Fruit fly (Drosophila melanogaster) whole organism, embryonic: Measurements from ENCODE around the gene Gr5a.

ENCODE experiments used
- Antp ChIP-seq: fragments of 200-800 bp; sonication (Bioruptor generic); optimal IDR thresholded peaks from 3 replicates; lab custom pipeline; 2016; ENCODE audit warnings: missing biosample characterization, missing genetic modification characterization
- Bdp1 ChIP-seq: fragments of 200-800 bp; sonication (Bioruptor generic); optimal IDR thresholded peaks from 3 replicates; lab custom pipeline; 2016; ENCODE audit warnings: missing biosample characterization, missing genetic modification characterization
- CG11085 ChIP-seq: fragments of 200-800 bp; sonication (Bioruptor generic); IDR thresholded peaks from 2 replicates; pipeline ENCODE4 v1.3.6; 2022; ENCODE audit warnings: missing biosample characterization, missing genetic modification characterization
- CG12236 ChIP-seq: fragments of 200-800 bp; sonication (Bioruptor generic); optimal IDR thresholded peaks from 2 replicates; lab custom pipeline; 2016; ENCODE audit warnings: missing biosample characterization, missing genetic modification characterization
- CG13123 ChIP-seq: fragments of 200-800 bp; sonication (Bioruptor generic); optimal IDR thresholded peaks from 2 replicates; lab custom pipeline; 2016; ENCODE audit warnings: missing biosample characterization, missing genetic modification characterization
- CG14014 ChIP-seq: fragments of 200-800 bp; sonication (Bioruptor generic); IDR thresholded peaks from 2 replicates; pipeline ENCODE4 v1.3.6; 2022; ENCODE audit warnings: missing biosample characterization, missing genetic modification characterization
- CG14667 ChIP-seq: fragments of 200-800 bp; sonication (Bioruptor generic); IDR thresholded peaks from 2 replicates; pipeline ENCODE4 v1.3.6; 2022; ENCODE audit warnings: missing biosample characterization, missing genetic modification characterization
- CG14710 ChIP-seq: fragments of 200-800 bp; sonication (Bioruptor generic); optimal IDR thresholded peaks from 3 replicates; lab custom pipeline; 2019; ENCODE audit warnings: missing biosample characterization, mild to moderate bottlenecking, missing genetic modification characterization, moderate library complexity
- CG1529 ChIP-seq: fragments of 200-800 bp; sonication (Bioruptor generic); optimal IDR thresholded peaks from 3 replicates; lab custom pipeline; 2018; ENCODE audit warnings: missing biosample characterization, missing genetic modification characterization
- CG17829 ChIP-seq: fragments of 200-800 bp; optimal IDR thresholded peaks from 2 replicates; lab custom pipeline; 2019; ENCODE audit warnings: missing biosample characterization, mild to moderate bottlenecking, missing genetic modification characterization, moderate library complexity
- CG17912 ChIP-seq: fragments of 200-800 bp; sonication (Bioruptor generic); optimal IDR thresholded peaks from 2 replicates; lab custom pipeline; 2018; ENCODE audit warnings: missing biosample characterization, mild to moderate bottlenecking, missing genetic modification characterization
- CG18599 ChIP-seq: fragments of 200-800 bp; sonication (Bioruptor generic); optimal IDR thresholded peaks from 3 replicates; lab custom pipeline; 2017; ENCODE audit warnings: missing biosample characterization, missing genetic modification characterization, mild to moderate bottlenecking, moderate library complexity, missing genetic modification reagents
- CG3065 ChIP-seq: fragments of 200-800 bp; sonication (Bioruptor generic); optimal IDR thresholded peaks from 2 replicates; lab custom pipeline; 2016; ENCODE audit warnings: missing biosample characterization, missing genetic modification characterization
- CG32767 ChIP-seq: fragments of 200-800 bp; sonication (Bioruptor generic); IDR thresholded peaks from 2 replicates; pipeline ENCODE4 v1.3.6; 2022; ENCODE audit warnings: missing biosample characterization, missing genetic modification characterization
- CG4360 ChIP-seq: fragments of 200-800 bp; sonication (Bioruptor generic); IDR thresholded peaks from 2 replicates; pipeline ENCODE4 v1.3.6; 2022; ENCODE audit warnings: missing biosample characterization, missing genetic modification characterization
- CG4404 ChIP-seq: fragments of 200-800 bp; sonication (Bioruptor generic); IDR thresholded peaks from 2 replicates; pipeline ENCODE4 v1.3.6; 2022; ENCODE audit warnings: missing biosample characterization, missing genetic modification characterization
- CG5180 ChIP-seq: fragments of 200-800 bp; sonication (Bioruptor generic); optimal IDR thresholded peaks from 3 replicates; lab custom pipeline; 2017; ENCODE audit warnings: missing biosample characterization, missing genetic modification characterization, mild to moderate bottlenecking, moderate library complexity, missing genetic modification reagents
- CG6175 ChIP-seq: fragments of 200-800 bp; sonication (Bioruptor generic); IDR thresholded peaks from 3 replicates; pipeline ENCODE4 v1.3.6; 2022; ENCODE audit warnings: missing biosample characterization, missing genetic modification characterization
- CG7271 ChIP-seq: fragments of 200-800 bp; sonication (Bioruptor generic); optimal IDR thresholded peaks from 2 replicates; lab custom pipeline; 2018; ENCODE audit warnings: missing biosample characterization, mild to moderate bottlenecking, missing genetic modification characterization, moderate library complexity
- CG7839 ChIP-seq: fragments of 200-800 bp; sonication (Bioruptor generic); optimal IDR thresholded peaks from 3 replicates; lab custom pipeline; 2018; ENCODE audit warnings: missing biosample characterization, mild to moderate bottlenecking, missing genetic modification characterization, moderate library complexity
- CG7987 ChIP-seq: fragments of 200-800 bp; sonication (Bioruptor generic); optimal IDR thresholded peaks from 2 replicates; lab custom pipeline; 2018; ENCODE audit warnings: missing biosample characterization, mild to moderate bottlenecking, missing genetic modification characterization, moderate library complexity
- CG8765 ChIP-seq: fragments of 200-800 bp; sonication (Bioruptor generic); IDR thresholded peaks from 2 replicates; pipeline ENCODE4 v1.3.6; 2022; ENCODE audit warnings: missing biosample characterization, missing genetic modification characterization
- CG8944 ChIP-seq: fragments of 200-800 bp; sonication (Bioruptor generic); optimal IDR thresholded peaks from 3 replicates; lab custom pipeline; 2016; ENCODE audit warnings: missing biosample characterization, missing genetic modification characterization
- CTCF ChIP-seq: fragments of 200-800 bp; sonication (Bioruptor generic); optimal IDR thresholded peaks from 2 replicates; lab custom pipeline; 2017; ENCODE audit warnings: missing biosample characterization, mild to moderate bottlenecking, missing genetic modification characterization, moderate library complexity
- Dbx ChIP-seq: fragments of 200-800 bp; sonication (Bioruptor generic); IDR thresholded peaks from 3 replicates; pipeline ENCODE4 v1.3.6; 2022; ENCODE audit warnings: missing biosample characterization, missing genetic modification characterization
- Dfd ChIP-seq, 2 experiments: fragments of >200 bp; optimal IDR thresholded peaks; 2 replicates each; lab custom pipeline; 2017; ENCODE audit warnings: missing biosample characterization in 2 of 2, missing genetic modification characterization in 2 of 2
- Dip3 ChIP-seq: fragments of 200-800 bp; sonication (Bioruptor generic); optimal IDR thresholded peaks from 3 replicates; lab custom pipeline; 2016; ENCODE audit warnings: missing biosample characterization, missing genetic modification characterization
- Doc3 ChIP-seq: fragments of 200-800 bp; sonication (Bioruptor generic); IDR thresholded peaks from 3 replicates; pipeline ENCODE4 v1.3.6; 2022; ENCODE audit warnings: missing biosample characterization, missing genetic modification characterization; ENCODE audit not compliant: partially characterized antibody
- Dref ChIP-seq: fragments of 200-800 bp; sonication (Bioruptor generic); IDR thresholded peaks from 2 replicates; pipeline ENCODE4 v1.3.6; 2022; ENCODE audit warnings: missing biosample characterization, missing genetic modification characterization
- HmgZ ChIP-seq: fragments of 200-800 bp; sonication (Bioruptor generic); optimal IDR thresholded peaks from 2 replicates; lab custom pipeline; 2018; ENCODE audit warnings: missing biosample characterization, mild to moderate bottlenecking, missing genetic modification characterization
- Mrtf ChIP-seq: fragments of 200-800 bp; sonication (Bioruptor generic); IDR thresholded peaks from 3 replicates; pipeline ENCODE4 v1.3.6; 2022; ENCODE audit warnings: missing biosample characterization, missing genetic modification characterization
- NFAT ChIP-seq: fragments of 200-800 bp; sonication (Bioruptor generic); IDR thresholded peaks from 2 replicates; pipeline ENCODE4 v1.3.6; 2022; ENCODE audit warnings: missing biosample characterization, missing genetic modification characterization
- Ptx1 ChIP-seq: fragments of 200-800 bp; sonication (Bioruptor generic); IDR thresholded peaks from 2 replicates; pipeline ENCODE4 v1.3.6; 2022; ENCODE audit warnings: missing biosample characterization, missing genetic modification characterization
- ac ChIP-seq: fragments of 200-800 bp; sonication (Bioruptor generic); optimal IDR thresholded peaks from 3 replicates; lab custom pipeline; 2017; ENCODE audit warnings: missing biosample characterization, mild to moderate bottlenecking, missing genetic modification characterization
- al ChIP-seq: fragments of 200-800 bp; sonication (Bioruptor generic); IDR thresholded peaks from 2 replicates; pipeline ENCODE4 v1.3.6; 2022; ENCODE audit warnings: missing biosample characterization, missing genetic modification characterization
- aop ChIP-seq: fragments of 200-800 bp; sonication (Bioruptor generic); IDR thresholded peaks from 2 replicates; pipeline ENCODE4 v1.3.6; 2022; ENCODE audit warnings: missing biosample characterization, missing genetic modification characterization
- az2 ChIP-seq: fragments of 200-800 bp; sonication (Bioruptor generic); optimal IDR thresholded peaks from 3 replicates; lab custom pipeline; 2016; ENCODE audit warnings: missing biosample characterization, missing genetic modification characterization
- bab2 ChIP-seq: fragments of 200-800 bp; sonication (Bioruptor generic); optimal IDR thresholded peaks from 2 replicates; lab custom pipeline; 2016; ENCODE audit warnings: missing biosample characterization, missing genetic modification characterization
- bsh ChIP-seq, 2 experiments: fragments of 200-800 bp; sonication (Bioruptor generic); optimal IDR thresholded peaks; 2 replicates each; lab custom pipeline; 2017 to 2018; ENCODE audit warnings: mild to moderate bottlenecking in 2 of 2, missing biosample characterization in 2 of 2, missing genetic modification characterization in 2 of 2, moderate library complexity in 1 of 2
- chm ChIP-seq: fragments of 200-800 bp; sonication (Bioruptor generic); IDR thresholded peaks from 2 replicates; pipeline ENCODE4 v1.3.6; 2022; ENCODE audit warnings: missing biosample characterization, missing genetic modification characterization
- dimm ChIP-seq: fragments of 200-800 bp; sonication (Bioruptor generic); IDR thresholded peaks from 2 replicates; pipeline ENCODE4 v1.3.6; 2022; ENCODE audit warnings: missing biosample characterization, missing genetic modification characterization
- eve ChIP-seq, 2 experiments: fragments of >200 bp; optimal IDR thresholded peaks; 2 replicates each; lab custom pipeline; 2017; ENCODE audit warnings: missing biosample characterization in 2 of 2, missing genetic modification characterization in 2 of 2
- fd64A ChIP-seq: fragments of 200-800 bp; sonication (Bioruptor generic); optimal IDR thresholded peaks from 3 replicates; lab custom pipeline; 2018; ENCODE audit warnings: missing biosample characterization, mild to moderate bottlenecking, missing genetic modification characterization
- gsb ChIP-seq: fragments of 200-800 bp; sonication (Bioruptor generic); IDR thresholded peaks from 2 replicates; pipeline ENCODE4 v1.3.6; 2022; ENCODE audit warnings: missing biosample characterization, missing genetic modification characterization
- her ChIP-seq: fragments of 200-800 bp; sonication (Bioruptor generic); optimal IDR thresholded peaks from 2 replicates; lab custom pipeline; 2016; ENCODE audit warnings: missing biosample characterization, missing genetic modification characterization
- jumu ChIP-seq: fragments of 200-800 bp; sonication (Bioruptor generic); optimal IDR thresholded peaks from 3 replicates; lab custom pipeline; 2016; ENCODE audit warnings: missing biosample characterization, missing genetic modification characterization
- lilli ChIP-seq: fragments of 200-800 bp; sonication (Bioruptor generic); optimal IDR thresholded peaks from 3 replicates; lab custom pipeline; 2016; ENCODE audit warnings: missing biosample characterization, missing genetic modification characterization
- luna ChIP-seq: fragments of 200-800 bp; sonication (Bioruptor generic); optimal IDR thresholded peaks from 2 replicates; lab custom pipeline; 2016; ENCODE audit warnings: missing biosample characterization, missing genetic modification characterization
- pb ChIP-seq: fragments of 200-800 bp; sonication (Bioruptor generic); optimal IDR thresholded peaks from 3 replicates; lab custom pipeline; 2016; ENCODE audit warnings: missing biosample characterization, missing genetic modification characterization
- pho ChIP-seq: fragments of 200-800 bp; sonication (Bioruptor generic); optimal IDR thresholded peaks from 2 replicates; lab custom pipeline; 2016; ENCODE audit warnings: missing biosample characterization, missing genetic modification characterization
- schlank ChIP-seq: fragments of 200-800 bp; sonication (Bioruptor generic); optimal IDR thresholded peaks from 2 replicates; lab custom pipeline; 2018; ENCODE audit warnings: missing biosample characterization, mild to moderate bottlenecking, missing genetic modification characterization
- sens-2 ChIP-seq: fragments of 200-800 bp; sonication (Bioruptor generic); IDR thresholded peaks from 2 replicates; pipeline ENCODE4 v1.3.6; 2022; ENCODE audit warnings: missing biosample characterization, missing genetic modification characterization
- shn ChIP-seq: fragments of 200-800 bp; sonication (Bioruptor generic); optimal IDR thresholded peaks from 3 replicates; lab custom pipeline; 2016; ENCODE audit warnings: missing biosample characterization, missing genetic modification characterization
- vvl ChIP-seq: fragments of 200-800 bp; sonication (Bioruptor generic); IDR thresholded peaks from 2 replicates; pipeline ENCODE4 v1.3.6; 2022; ENCODE audit warnings: missing biosample characterization, missing genetic modification characterization

Gene Gr5a

DNA sequence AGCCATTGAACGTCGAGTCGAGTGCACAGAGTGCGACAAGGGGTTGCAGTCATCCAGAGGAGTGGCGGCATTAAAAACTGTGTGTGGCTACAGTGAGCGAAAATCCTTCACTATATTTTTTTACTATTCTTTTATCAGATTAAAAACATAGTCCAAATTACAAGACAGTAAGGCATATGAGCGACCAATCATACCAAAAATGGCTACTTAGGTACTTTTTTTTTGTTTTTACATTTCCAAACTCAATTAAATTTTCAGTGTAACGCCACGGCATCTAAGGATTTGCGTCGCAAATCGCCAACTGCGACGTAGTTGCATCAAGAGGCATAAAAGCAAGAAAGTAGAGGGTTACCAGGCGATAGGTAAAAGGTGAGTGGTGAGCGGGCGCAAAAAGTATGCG is 41.3 kb upstream of the Gr5a start (continued):
- TF ChIP-seq fd64A (GFP tag; lab: Kevin White, UChicago) (no peak), ac (GFP tag; lab: Kevin White, UChicago) (peak; percentile 3), CG18599 (peak; percentile 51), aop (GFP tag; lab: Robert Waterston, UW) (no peak), CG11085 (GFP tag; lab: Robert Waterston, UW) (no peak), CG4360 (GFP tag; lab: Robert Waterston, UW) (no peak), CG13123 (no peak), CG14014 (GFP tag; lab: Robert Waterston, UW) (peak; percentile 47; the same call in 1 of the 2 replicates), Antp (GFP tag; lab: Kevin White, UChicago) (peak; percentile 3), CG8765 (GFP tag; lab: Robert Waterston, UW) (peak; percentile 66), chm (GFP tag; lab: Robert Waterston, UW) (no peak), Bdp1 (GFP tag; lab: Kevin White, UChicago) (no peak), CG6175 (GFP tag; lab: Robert Waterston, UW) (no peak), CG14710 (tag; lab: Kevin White, UChicago) (peak; percentile 46), lilli (GFP tag; lab: Kevin White, UChicago) (peak; percentile 24), Dbx (GFP tag; lab: Robert Waterston, UW) (no peak), shn (GFP tag; lab: Kevin White, UChicago) (no peak), pho (GFP tag; lab: Kevin White, UChicago) (no peak), Dfd (GFP tag; optimal IDR thresholded peaks at IDR 0.05; lab: Kevin White, UChicago) (no peak), CG5180 (GFP tag; lab: Kevin White, UChicago) (peak; percentile 9), CG17912 (GFP tag; lab: Kevin White, UChicago) (no peak), eve (GFP tag; optimal IDR thresholded peaks at IDR 0.05; lab: Kevin White, UChicago) (no peak), CTCF (GFP tag; lab: Kevin White, UChicago) (no peak), CG3065 (GFP tag; lab: Kevin White, UChicago) (no peak), CG17829 (tag; lab: Kevin White, UChicago) (peak; percentile 2), bab2 (no peak), CG7839 (peak; percentile 55), HmgZ (no peak), luna (GFP tag; lab: Kevin White, UChicago) (no peak), bsh (GFP tag; optimal IDR thresholded peaks at IDR 0.05; lab: Kevin White, UChicago) (peak in 1 of 2 experiments; percentile 79), CG32767 (GFP tag; lab: Robert Waterston, UW) (peak; percentile 62), schlank (tag; lab: Kevin White, UChicago) (no peak), gsb (no peak), Dip3 (GFP tag; lab: Kevin White, UChicago) (no peak), vvl (GFP tag; lab: Robert Waterston, UW) (peak; percentile 43), CG4404 (GFP tag; lab: Robert Waterston, UW) (no peak; the same call in 1 of the 2 replicates), sens-2 (peak; percentile 59), pb (no peak), CG14667 (GFP tag; lab: Robert Waterston, UW) (0 out of 2 replicates have a peak, but pooled peaks have one; percentile 10), Dref (GFP tag; lab: Robert Waterston, UW) (no peak), CG12236 (GFP tag; lab: Kevin White, UChicago) (no peak), jumu (GFP tag; lab: Kevin White, UChicago) (peak; percentile 24), her (GFP tag; lab: Kevin White, UChicago) (no peak), az2 (peak; percentile 44), CG1529 (peak; percentile 45), CG7271 (no peak), NFAT (no peak), Doc3 (no peak), Mrtf (GFP tag; lab: Robert Waterston, UW) (no peak), dimm (no peak), Ptx1 (peak; percentile 35), CG8944 (GFP tag; lab: Kevin White, UChicago) (peak; percentile 26), al (GFP tag; lab: Robert Waterston, UW) (no peak), CG7987 (GFP tag; lab: Kevin White, UChicago) (no peak)
